Fruit fly (Drosophila melanogaster) S2 (cell line): ENCODE measurements around the gene CG43673.

Source experiments
- CG8478 ChIP-seq: fragments of >200 bp; optimal IDR thresholded peaks from 2 replicates; lab custom pipeline; 2018
- CTCF ChIP-seq, 2 experiments: fragments of >200 bp; optimal IDR thresholded peaks; 2 replicates each; lab custom pipeline; 2018

DNA sequence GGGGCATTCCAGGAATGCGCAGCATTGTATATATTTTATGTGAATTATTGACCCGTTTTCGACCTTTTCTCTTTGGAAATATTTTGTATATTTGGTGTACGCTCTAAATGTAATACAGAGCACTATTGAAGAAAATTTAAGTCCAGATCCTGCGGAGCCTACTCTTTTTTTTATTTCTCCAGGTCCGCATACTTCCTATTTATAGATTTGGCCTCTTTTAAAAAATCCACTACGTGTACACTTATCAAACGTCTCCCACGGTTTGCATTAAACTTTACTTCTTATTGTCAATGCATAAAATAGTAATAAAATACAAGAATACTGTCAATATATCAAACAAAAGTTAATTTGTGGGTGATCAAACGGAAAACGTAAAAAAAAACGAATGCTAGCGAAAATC lies 4.7 kb downstream of the CG43673 start, which contains the start of gene Efhc1.1:
- TF ChIP-seq CG8478 (no peak), CTCF (optimal IDR thresholded peaks at IDR 0.05; lab: Kevin White, UChicago) (no peak)
